Worm (Caenorhabditis elegans): ENCODE results near the gene asp-16.

asp-16 gene

ce11 chrV:19042256-19042655, at the start of gene asp-16:
TSS of gene asp-16 (minus strand) at chrV:19042605.
- TF ChIP-seq egrh-3 (GFP tag; IDR thresholded peaks at IDR 0.05) (peak; percentile 41; the same call in 1 of the 2 replicates), F22D6.2 (tag; optimal IDR thresholded peaks at IDR 0.05) (no peak), snpc-4 (GFP tag; optimal IDR thresholded peaks at IDR 0.05) (no peak), snpc-4 (tag; optimal IDR thresholded peaks at IDR 0.05) (no peak), snpc-1.3 (tag; optimal IDR thresholded peaks at IDR 0.05; ENCODE audit: insufficient read depth) (no peak), zfh-2 (GFP tag; conservative IDR thresholded peaks at IDR 0.05) (peak; percentile 68), somi-1 (GFP tag; optimal IDR thresholded peaks at IDR 0.05) (no peak), rec-8 (tag; optimal IDR thresholded peaks at IDR 0.05) (no peak)

- TF ChIP-seq Y56A3A.18 (GFP tag; IDR thresholded peaks at IDR 0.05) (no peak), rpc-1 (optimal IDR thresholded peaks at IDR 0.05) (no peak), rpc-1 (tag; optimal IDR thresholded peaks at IDR 0.05) (peak; percentile 41), nhr-27 (tag; optimal IDR thresholded peaks at IDR 0.05) (no peak), tbp1 (GFP tag; optimal IDR thresholded peaks at IDR 0.05) (peak; percentile 21), egrh-3 (GFP tag; IDR thresholded peaks at IDR 0.05) (peak; percentile 33; the same call in 1 of the 2 replicates), mes-4 (tag; optimal IDR thresholded peaks at IDR 0.05) (no peak)
Measured at ce11 chrV:19090885-19091284, 48.5 kb upstream of the asp-16 start.

DNA sequence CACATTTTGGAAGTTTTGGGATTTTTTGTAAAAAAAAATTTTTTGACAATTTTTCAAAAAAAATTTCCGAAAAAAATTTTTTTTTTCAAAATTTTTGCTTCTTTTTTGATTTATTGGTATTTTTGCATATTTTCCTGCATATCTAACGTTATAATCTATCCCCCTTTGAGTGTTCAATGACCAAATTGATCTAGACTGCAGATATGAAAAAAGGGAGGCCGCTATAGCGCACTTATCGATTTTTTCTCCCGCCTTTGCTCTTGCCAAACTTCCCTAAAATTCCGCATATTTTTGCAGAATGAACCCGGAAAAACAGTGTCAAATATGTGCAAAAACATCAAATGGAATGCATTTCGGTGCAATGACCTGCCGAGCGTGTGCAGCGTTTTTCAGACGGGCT, 45.0 kb upstream of the asp-16 start, which contains the start of gene nhr-145:
Gene nhr-145 (plus strand): TSS at position 298 of the 400 bp plus-strand sequence.
- no peak for TF ChIP-seq B0336.3 (GFP tag; IDR thresholded peaks at IDR 0.05)
- no peak for TF ChIP-seq ztf-28 (GFP tag; IDR thresholded peaks at IDR 0.05)
- no peak for TF ChIP-seq dox-1 (GFP tag; IDR thresholded peaks at IDR 0.05)
- no peak for TF ChIP-seq attf-3 (GFP tag; conservative IDR thresholded peaks at IDR 0.05)
- no peak for TF ChIP-seq akir-1 (GFP tag; optimal IDR thresholded peaks at IDR 0.05)
- TF ChIP-seq K11D2.4 (GFP tag; IDR thresholded peaks at IDR 0.05) = no peak
- TF ChIP-seq nhr-90 (tag; optimal IDR thresholded peaks at IDR 0.05) = no peak
- TF ChIP-seq ceh-79 (tag; optimal IDR thresholded peaks at IDR 0.05) = no peak
- TF ChIP-seq fkh-3 (tag; optimal IDR thresholded peaks at IDR 0.05) = no peak
- no peak for TF ChIP-seq athp-1 (tag; optimal IDR thresholded peaks at IDR 0.05)
- no peak for TF ChIP-seq madf-8 (GFP tag; conservative IDR thresholded peaks at IDR 0.05)
- TF ChIP-seq D2030.7 (GFP tag; IDR thresholded peaks at IDR 0.05) = no peak
- no peak for TF ChIP-seq tbp1 (GFP tag; optimal IDR thresholded peaks at IDR 0.05)
- no peak for TF ChIP-seq ztf-22 (GFP tag; optimal IDR thresholded peaks at IDR 0.05)
- no peak for TF ChIP-seq lsl-1 (GFP tag; optimal IDR thresholded peaks at IDR 0.05)

ce11 chrV:19083789-19084188, 41.4 kb upstream of the asp-16 start:
- TF ChIP-seq nhr-80 (tag; optimal IDR thresholded peaks at IDR 0.05) (peak; percentile 54), ztf-3 (GFP tag; optimal IDR thresholded peaks at IDR 0.05) (no peak), rpc-1 (optimal IDR thresholded peaks at IDR 0.05) (peak; percentile 9), rpc-1 (tag; optimal IDR thresholded peaks at IDR 0.05) (peak; percentile 51), tbp1 (GFP tag; optimal IDR thresholded peaks at IDR 0.05) (peak; percentile 43), lir-1 (GFP tag; conservative IDR thresholded peaks at IDR 0.05) (no peak)

DNA sequence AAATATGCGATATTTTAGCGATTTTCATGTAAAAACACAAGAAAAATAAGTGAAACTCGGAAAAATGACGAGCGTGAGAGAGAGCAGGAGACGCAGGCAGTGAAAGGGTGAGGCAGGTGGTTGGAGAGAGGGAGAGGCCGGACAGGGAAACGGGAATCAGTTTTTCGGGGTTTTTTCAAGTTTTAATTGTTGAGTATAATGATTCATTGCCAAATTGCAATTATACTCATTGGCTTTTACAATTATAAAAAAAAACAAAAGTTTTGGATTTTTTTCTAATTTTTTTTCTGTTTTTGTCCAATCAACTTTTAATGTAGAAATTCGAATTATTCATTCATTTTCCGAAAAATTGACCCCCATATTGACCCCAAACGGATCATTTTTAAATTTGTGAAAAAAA, 40.1 kb upstream of the asp-16 start, which contains the start of gene nhr-95:
Gene nhr-95 (minus strand): TSS at position 101 of the 400 bp plus-strand sequence.
- TF ChIP-seq bed-1 (GFP tag; IDR thresholded peaks at IDR 0.05) = no peak
- no peak for TF ChIP-seq rpc-1 (optimal IDR thresholded peaks at IDR 0.05)
- TF ChIP-seq rpc-1 (tag; optimal IDR thresholded peaks at IDR 0.05) = peak; percentile 23
